Worm (Caenorhabditis elegans): ENCODE measurements around the gene T15B7.14.

The T15B7.14 gene

ce11 chrV:6835242-6835641, at the start of gene T15B7.14, which contains the start of gene col-143:
Gene T15B7.14, minus strand, starts transcription at chrV:6835342.
Gene col-143, plus strand, starts transcription at chrV:6835635.
- TF ChIP-seq unc-62 (GFP tag; optimal IDR thresholded peaks at IDR 0.05) = no peak

ce11 chrV:6882452-6882939, 47.4 kb upstream of the T15B7.14 start:
- TF ChIP-seq unc-62 (GFP tag; optimal IDR thresholded peaks at IDR 0.05) = no peak

ce11 chrV:6881735-6882134, 46.6 kb upstream of the T15B7.14 start:
- TF ChIP-seq unc-62 (GFP tag; optimal IDR thresholded peaks at IDR 0.05) = no peak

ce11 chrV:6881038-6881437, 45.9 kb upstream of the T15B7.14 start, which contains the start of gene unc-70:
Gene unc-70, plus strand, starts transcription at chrV:6881338.
- no peak for TF ChIP-seq unc-62 (GFP tag; optimal IDR thresholded peaks at IDR 0.05)

- TF ChIP-seq unc-62 (GFP tag; optimal IDR thresholded peaks at IDR 0.05) = no peak
Measured at ce11 chrV:6880623-6881022, 45.5 kb upstream of the T15B7.14 start.

ce11 chrV:6879490-6879889, 44.3 kb upstream of the T15B7.14 start:
- TF ChIP-seq unc-62 (GFP tag; optimal IDR thresholded peaks at IDR 0.05) = no peak

- TF ChIP-seq unc-62 (GFP tag; optimal IDR thresholded peaks at IDR 0.05) = no peak
Measured at ce11 chrV:6878559-6878958, 43.4 kb upstream of the T15B7.14 start.

- TF ChIP-seq unc-62 (GFP tag; optimal IDR thresholded peaks at IDR 0.05) = no peak
Measured at ce11 chrV:6876763-6877515, 41.8 kb upstream of the T15B7.14 start.

- no peak for TF ChIP-seq unc-62 (GFP tag; optimal IDR thresholded peaks at IDR 0.05)
Measured at ce11 chrV:6875795-6876194, 40.7 kb upstream of the T15B7.14 start.

- TF ChIP-seq unc-62 (GFP tag; optimal IDR thresholded peaks at IDR 0.05) = no peak
Measured at ce11 chrV:6874735-6875134, 39.6 kb upstream of the T15B7.14 start.

ce11 chrV:6870004-6870403, 34.9 kb upstream of the T15B7.14 start, which contains the start of gene frpr-18:
Gene frpr-18, plus strand, starts transcription at chrV:6870304.
- no peak for TF ChIP-seq unc-62 (GFP tag; optimal IDR thresholded peaks at IDR 0.05)

ce11 chrV:6854711-6855110, 19.6 kb upstream of the T15B7.14 start, which contains the start of gene gpa-10:
Gene gpa-10, minus strand, starts transcription at chrV:6854811.
- TF ChIP-seq unc-62 (GFP tag; optimal IDR thresholded peaks at IDR 0.05) = no peak

- TF ChIP-seq unc-62 (GFP tag; optimal IDR thresholded peaks at IDR 0.05) = no peak
Measured at ce11 chrV:6846507-6846906, 11.4 kb upstream of the T15B7.14 start, which contains the start of gene lgc-54. Gene lgc-54, minus strand, starts transcription at chrV:6846607.

- TF ChIP-seq unc-62 (GFP tag; optimal IDR thresholded peaks at IDR 0.05) = no peak
Measured at ce11 chrV:6842437-6842836, 7.3 kb upstream of the T15B7.14 start, which contains the start of gene T15B7.1. Gene T15B7.1, plus strand, starts transcription at chrV:6842737.

- TF ChIP-seq unc-62 (GFP tag; optimal IDR thresholded peaks at IDR 0.05) = no peak
Measured at ce11 chrV:6839008-6839407, 3.9 kb upstream of the T15B7.14 start, which contains the start of gene hpo-8. Gene hpo-8, plus strand, starts transcription at chrV:6839289.

ce11 chrV:6838599-6838998, 3.5 kb upstream of the T15B7.14 start, which contains the start of gene T15B7.15:
Gene T15B7.15, minus strand, starts transcription at chrV:6838665.
- TF ChIP-seq unc-62 (GFP tag; optimal IDR thresholded peaks at IDR 0.05) = no peak

ce11 chrV:6836036-6836435, 894 bp upstream of the T15B7.14 start:
- TF ChIP-seq unc-62 (GFP tag; optimal IDR thresholded peaks at IDR 0.05) = no peak
